Worm (Caenorhabditis elegans): ENCODE measurements around the gene Y66D12A.30.

DNA sequence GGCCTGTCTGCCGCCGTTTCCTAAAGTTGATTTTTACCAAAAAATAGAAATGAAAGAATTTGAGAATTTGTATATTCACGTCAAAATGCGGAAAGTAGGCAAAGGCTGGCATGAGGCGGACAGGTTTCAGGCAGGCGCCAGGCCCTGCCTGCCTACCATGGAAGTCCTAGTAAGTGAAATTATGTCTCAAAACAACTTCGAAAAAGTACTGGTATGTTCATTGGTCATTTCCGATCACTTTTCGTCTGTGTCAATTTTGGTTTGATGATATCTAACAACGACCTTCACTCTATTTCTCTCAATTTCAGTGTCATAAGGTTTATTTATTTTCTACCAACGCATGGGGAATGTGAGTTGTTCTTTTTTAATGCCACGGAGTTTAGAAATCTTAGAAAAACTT, 40.5 kb downstream of the Y66D12A.30 start, which contains the start of gene faah-6:
- TF ChIP-seq med-1 (GFP tag; optimal IDR thresholded peaks at IDR 0.05; ENCODE audit: insufficient read depth) (no peak), ref-1 (GFP tag; conservative IDR thresholded peaks at IDR 0.05) (no peak), klf-2 (GFP tag; conservative IDR thresholded peaks at IDR 0.05) (no peak), flt-1 (GFP tag; IDR thresholded peaks at IDR 0.05) (no peak)
